Worm (Caenorhabditis elegans) whole organism, L2 larva: Measurements from ENCODE around the gene pdhb-1.
"Not testable (repeated sequence)": the region's sequence is repeated elsewhere in the genome, so short reads cannot be mapped to it uniquely, and the experiment has no call there.

Experiments
- C34F6.9 ChIP-seq: fragments of 150-350 bp; optimal IDR thresholded peaks from 2 replicates; lab custom pipeline; 2014; ENCODE audit warnings: missing biosample characterization, missing genetic modification characterization
- F13H6.1 ChIP-seq: sonication (generic microtip); optimal IDR thresholded peaks from 2 replicates; lab custom pipeline; 2016; ENCODE audit warnings: missing genetic modification characterization, missing compliant biosample characterization
- R02D3.7 ChIP-seq: fragments of 150-350 bp; optimal IDR thresholded peaks from 2 replicates; lab custom pipeline; 2014; ENCODE audit warnings: missing biosample characterization, missing genetic modification characterization
- aly-2 ChIP-seq: fragments of 150-350 bp; optimal IDR thresholded peaks from 2 replicates; lab custom pipeline; 2014; ENCODE audit warnings: missing biosample characterization, missing genetic modification characterization
- ama-1 ChIP-seq: fragments of 150-350 bp; optimal IDR thresholded peaks from 2 replicates; lab custom pipeline; 2018; ENCODE audit warnings: inconsistent platforms
- blmp-1 ChIP-seq: sonication (generic microtip); optimal IDR thresholded peaks from 2 replicates; lab custom pipeline; 2017; ENCODE audit warnings: missing genetic modification characterization, mild to moderate bottlenecking, missing compliant biosample characterization, antibody characterized with exemption, moderate library complexity; ENCODE audit not compliant: insufficient read depth
- ceh-16 ChIP-seq: fragments of 150-350 bp; optimal IDR thresholded peaks from 2 replicates; lab custom pipeline; 2014; ENCODE audit warnings: missing biosample characterization, missing genetic modification characterization
- ceh-82 ChIP-seq: fragments of 150-350 bp; optimal IDR thresholded peaks from 2 replicates; lab custom pipeline; 2014; ENCODE audit warnings: missing biosample characterization, missing genetic modification characterization
- crh-2 ChIP-seq: sonication (generic microtip); optimal IDR thresholded peaks from 2 replicates; lab custom pipeline; 2017; ENCODE audit warnings: missing biosample characterization, missing genetic modification characterization
- elt-1 ChIP-seq: fragments of 150-350 bp; optimal IDR thresholded peaks from 2 replicates; lab custom pipeline; 2014; ENCODE audit warnings: missing biosample characterization, missing genetic modification characterization
- elt-3 ChIP-seq: sonication (generic microtip); optimal IDR thresholded peaks from 2 replicates; lab custom pipeline; 2017; ENCODE audit warnings: missing biosample characterization, missing genetic modification characterization
- fos-1 ChIP-seq: fragments of 150-350 bp; optimal IDR thresholded peaks from 2 replicates; lab custom pipeline; 2014; ENCODE audit warnings: missing biosample characterization, missing genetic modification characterization
- gmeb-1 ChIP-seq: fragments of 150-350 bp; optimal IDR thresholded peaks from 2 replicates; lab custom pipeline; 2014; ENCODE audit warnings: missing biosample characterization, missing genetic modification characterization
- lin-11 ChIP-seq: fragments of 150-350 bp; sonication (generic microtip); optimal IDR thresholded peaks from 2 replicates; lab custom pipeline; 2014; ENCODE audit warnings: missing biosample characterization, missing genetic modification characterization, inconsistent platforms, mixed read lengths
- lin-39 ChIP-seq: fragments of 150-350 bp; optimal IDR thresholded peaks from 2 replicates; lab custom pipeline; 2014; ENCODE audit warnings: missing biosample characterization, missing genetic modification reagents, missing genetic modification characterization
- lsy-2 ChIP-seq, 2 experiments: fragments of 150-350 bp in 1 of 2; sonication (generic microtip) in 1 of 2; optimal IDR thresholded peaks; 2 replicates each; lab custom pipeline; 2014 to 2017; ENCODE audit warnings: missing biosample characterization in 2 of 2, missing genetic modification characterization in 2 of 2
- mab-5 ChIP-seq: fragments of 150-350 bp; optimal IDR thresholded peaks from 2 replicates; lab custom pipeline; 2014; ENCODE audit warnings: missing biosample characterization, missing genetic modification characterization
- nhr-10 ChIP-seq: sonication (generic microtip); optimal IDR thresholded peaks from 2 replicates; lab custom pipeline; 2017; ENCODE audit warnings: missing biosample characterization, missing genetic modification characterization
- nhr-11 ChIP-seq: fragments of 150-350 bp; optimal IDR thresholded peaks from 2 replicates; lab custom pipeline; 2014; ENCODE audit warnings: missing biosample characterization, missing genetic modification characterization
- nhr-129 ChIP-seq: fragments of 150-350 bp; optimal IDR thresholded peaks from 2 replicates; lab custom pipeline; 2014; ENCODE audit warnings: missing biosample characterization, missing genetic modification characterization
- nhr-21 ChIP-seq: fragments of 150-350 bp; optimal IDR thresholded peaks from 2 replicates; lab custom pipeline; 2014; ENCODE audit warnings: missing biosample characterization, missing genetic modification characterization
- nhr-23 ChIP-seq: fragments of 150-350 bp; optimal IDR thresholded peaks from 2 replicates; lab custom pipeline; 2014; ENCODE audit warnings: missing biosample characterization, missing genetic modification reagents, missing genetic modification characterization
- nhr-237 ChIP-seq: fragments of 150-350 bp; optimal IDR thresholded peaks from 2 replicates; lab custom pipeline; 2014; ENCODE audit warnings: missing biosample characterization, missing genetic modification characterization
- nhr-25 ChIP-seq: fragments of 150-350 bp; sonication (generic microtip); optimal IDR thresholded peaks from 3 replicates; lab custom pipeline; 2014; ENCODE audit warnings: missing biosample characterization, missing genetic modification characterization
- peb-1 ChIP-seq: fragments of 150-350 bp; optimal IDR thresholded peaks from 2 replicates; lab custom pipeline; 2014; ENCODE audit warnings: missing biosample characterization, missing genetic modification characterization
- sem-4 ChIP-seq: fragments of 150-350 bp; optimal IDR thresholded peaks from 2 replicates; lab custom pipeline; 2014; ENCODE audit warnings: missing biosample characterization, missing genetic modification reagents, missing genetic modification characterization
- sma-9 ChIP-seq, 2 experiments: fragments of 150-350 bp in 1 of 2; sonication (generic microtip) in 1 of 2; optimal IDR thresholded peaks; 2 replicates each; lab custom pipeline; 2014 to 2016; ENCODE audit warnings: missing genetic modification characterization in 2 of 2, mild to moderate bottlenecking in 1 of 2, missing biosample characterization in 1 of 2, missing compliant biosample characterization in 1 of 2, missing genetic modification reagents in 1 of 2, moderate library complexity in 1 of 2
- snpc-4 ChIP-seq: fragments of 150-350 bp; optimal IDR thresholded peaks from 2 replicates; lab custom pipeline; 2014; ENCODE audit warnings: missing biosample characterization, missing genetic modification characterization
- unc-39 ChIP-seq: fragments of 150-350 bp; optimal IDR thresholded peaks from 2 replicates; lab custom pipeline; 2014; ENCODE audit warnings: missing biosample characterization, missing genetic modification characterization
- ztf-1 ChIP-seq: fragments of 200-800 bp; sonication (Bioruptor generic); conservative IDR thresholded peaks from 2 replicates; pipeline ENCODE4 v1.3.6; 2022; ENCODE audit warnings: missing genetic modification characterization, missing compliant biosample characterization
- ztf-11 ChIP-seq: sonication (generic microtip); optimal IDR thresholded peaks from 2 replicates; lab custom pipeline; 2017; ENCODE audit warnings: missing biosample characterization, missing genetic modification characterization

The pdhb-1 gene

ce11 chrIV:3386504-3387290 is 12.8 kb upstream of the pdhb-1 start:
- TF ChIP-seq crh-2 (tag; lab: Kevin White, UChicago) (peak; percentile 9), nhr-23 (tag; lab: Kevin White, UChicago) (no peak), lsy-2 (tag; optimal IDR thresholded peaks at IDR 0.05; lab: Kevin White, UChicago) (peak in 1 of 2 experiments; percentile 6), ceh-16 (tag; lab: Kevin White, UChicago) (no peak), nhr-25 (tag; lab: Kevin White, UChicago) (no peak), nhr-21 (no peak), ceh-82 (no peak), ama-1 (lab: Kevin White, UChicago) (peak; percentile 53)
- TF ChIP-seq, all 48 proteins: peak for 3

ce11 chrIV:3389999-3390398 is 9.5 kb upstream of the pdhb-1 start, which contains the start of gene B0546.5:
Gene B0546.5 (minus strand): TSS chrIV:3390099.
- not testable (repeated sequence) for TF ChIP-seq gmeb-1 (tag; lab: Kevin White, UChicago); peb-1; ceh-16 (tag; lab: Kevin White, UChicago)

DNA sequence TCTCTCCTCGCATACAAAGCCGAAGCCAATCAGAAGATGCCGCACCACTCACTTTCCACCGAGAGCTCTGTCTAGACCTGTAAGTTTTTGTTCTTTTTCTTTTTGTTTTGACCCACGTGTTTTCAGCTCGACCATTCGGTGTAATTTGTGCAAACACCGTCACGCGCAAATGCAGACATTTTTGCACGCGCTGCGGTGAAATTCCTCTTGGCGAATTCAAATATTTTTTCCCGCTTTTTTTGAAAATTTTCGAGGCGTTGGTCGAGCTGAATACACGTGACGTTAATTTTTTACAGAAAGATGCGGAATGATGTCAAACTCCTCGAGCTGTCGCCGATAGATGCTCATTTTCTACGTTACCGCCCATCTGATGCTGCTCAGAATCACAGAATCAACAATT is 5.4 kb upstream of the pdhb-1 start, which contains the start of gene C04C3.4:
TSS of gene C04C3.4 (plus strand) at position 301 of the 400 bp plus-strand sequence.
- TF ChIP-seq unc-39, ztf-11, nhr-129 (tag; lab: Kevin White, UChicago): not testable (repeated sequence)
- TF ChIP-seq, all 48 proteins: peak for 0; not testable (repeated sequence) for 48

ce11 chrIV:3395581-3395980 is 3.9 kb upstream of the pdhb-1 start, which contains the start of gene C04C3.14:
Gene C04C3.14 (plus strand): TSS chrIV:3395881.
- TF ChIP-seq elt-3 (tag; lab: Kevin White, UChicago), result no peak
- TF ChIP-seq nhr-237 (tag; lab: Kevin White, UChicago), result no peak
- TF ChIP-seq nhr-10 (tag; lab: Kevin White, UChicago), result no peak
- no peak for TF ChIP-seq nhr-21
- no peak for TF ChIP-seq C34F6.9 (tag; lab: Kevin White, UChicago)
- TF ChIP-seq gmeb-1 (tag; lab: Kevin White, UChicago), result no peak
- TF ChIP-seq R02D3.7 (tag; lab: Kevin White, UChicago), result no peak
- TF ChIP-seq aly-2 (tag; lab: Kevin White, UChicago), result no peak
- TF ChIP-seq unc-39 (tag; lab: Kevin White, UChicago), result no peak
- no peak for TF ChIP-seq elt-1 (tag; lab: Kevin White, UChicago)
- TF ChIP-seq snpc-4 (tag; lab: Kevin White, UChicago), result no peak
- no peak for TF ChIP-seq ama-1 (lab: Kevin White, UChicago)
- TF ChIP-seq nhr-11 (tag; lab: Kevin White, UChicago), result no peak
- no peak for TF ChIP-seq sma-9 (GFP tag; optimal IDR thresholded peaks at IDR 0.05; lab: Kevin White, UChicago)
- no peak for TF ChIP-seq sma-9 (tag; optimal IDR thresholded peaks at IDR 0.05; lab: Kevin White, UChicago)
- no peak for TF ChIP-seq ceh-16 (tag; lab: Kevin White, UChicago)
- TF ChIP-seq F13H6.1 (tag; lab: Kevin White, UChicago), result no peak
- no peak for TF ChIP-seq mab-5 (tag; lab: Kevin White, UChicago)
- no peak for TF ChIP-seq lin-11
- TF ChIP-seq, all 48 proteins: peak for 0

ce11 chrIV:3398078-3398477 is 1.4 kb upstream of the pdhb-1 start:
- TF ChIP-seq ztf-11 (tag; lab: Kevin White, UChicago) (no peak), nhr-25 (tag; lab: Kevin White, UChicago) (no peak), blmp-1 (tag; lab: Kevin White, UChicago) (no peak), lsy-2 (tag; optimal IDR thresholded peaks at IDR 0.05; lab: Kevin White, UChicago) (no peak), lin-39 (tag; lab: Kevin White, UChicago) (no peak), C34F6.9 (tag; lab: Kevin White, UChicago) (no peak), ztf-1 (no peak), ceh-82 (no peak)

DNA sequence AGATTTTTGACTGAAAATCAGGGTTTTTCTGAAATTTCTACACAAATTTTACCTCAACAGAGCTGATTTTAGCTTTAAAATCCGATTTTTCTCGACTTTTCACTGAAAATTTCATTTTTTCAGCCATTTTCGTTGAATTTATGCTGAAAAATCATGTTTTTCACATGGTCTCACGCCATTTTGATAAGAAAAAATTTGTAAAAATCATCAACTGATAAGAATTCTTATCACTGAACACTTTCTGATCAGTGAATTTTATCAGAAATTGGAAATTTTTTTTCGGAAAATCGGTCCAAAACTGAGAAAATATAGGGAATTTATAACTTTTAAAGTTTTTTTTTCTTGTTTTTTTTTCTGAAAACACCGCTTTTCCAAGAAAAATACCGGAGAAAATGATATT is 1.5 kb downstream of the pdhb-1 start:
- no peak for TF ChIP-seq sem-4 (tag; lab: Kevin White, UChicago)
- TF ChIP-seq gmeb-1 (tag; lab: Kevin White, UChicago), result peak; percentile 21
- TF ChIP-seq fos-1, result peak; percentile 63
- no peak for TF ChIP-seq snpc-4 (tag; lab: Kevin White, UChicago)
- TF ChIP-seq, all 48 proteins: peak for 2
